Worm (Caenorhabditis elegans) whole organism, L4/young adult: ENCODE results near the gene col-173.
"Not testable (repeated sequence)": the region's sequence is repeated elsewhere in the genome, so short reads cannot be mapped to it uniquely, and the experiment has no call there.

ENCODE experiments used
- W03F9.2 ChIP-seq: fragments of 150-350 bp; optimal IDR thresholded peaks from 2 replicates; lab custom pipeline; 2014; ENCODE audit warnings: missing biosample characterization, missing genetic modification characterization
- dao-5 ChIP-seq: sonication (generic microtip); optimal IDR thresholded peaks from 2 replicates; lab custom pipeline; 2016; ENCODE audit warnings: missing genotype, missing genetic modification characterization, moderate library complexity, missing compliant biosample characterization
- him-1 ChIP-seq: sonication (generic microtip); optimal IDR thresholded peaks from 2 replicates; lab custom pipeline; 2016; ENCODE audit warnings: missing genotype, missing genetic modification reagents, missing genetic modification characterization, missing compliant biosample characterization

col-173 gene

DNA sequence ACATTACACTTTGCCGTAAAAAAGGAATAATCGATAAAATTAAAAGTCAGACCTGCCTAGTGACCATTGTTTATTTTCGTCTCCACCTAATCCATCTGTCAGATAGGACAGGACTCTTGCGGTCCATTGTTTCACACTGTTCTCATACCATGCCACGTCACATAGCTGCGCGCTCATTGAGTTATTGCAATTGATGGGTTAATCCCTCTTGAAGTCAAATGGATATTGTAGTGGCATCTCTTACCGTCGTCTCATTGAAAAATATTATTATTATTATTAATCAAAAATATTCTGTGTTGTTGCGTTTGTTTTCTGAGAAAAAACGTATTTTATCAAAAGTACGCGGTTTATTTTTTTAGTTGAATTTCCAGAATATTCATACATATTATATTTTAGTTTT lies 10.9 kb upstream of the col-173 start:
- TF ChIP-seq him-1 (tag; lab: Kevin White, UChicago) (no peak), W03F9.2 (tag; lab: Kevin White, UChicago) (no peak), dao-5 (tag; lab: Kevin White, UChicago) (no peak)

DNA sequence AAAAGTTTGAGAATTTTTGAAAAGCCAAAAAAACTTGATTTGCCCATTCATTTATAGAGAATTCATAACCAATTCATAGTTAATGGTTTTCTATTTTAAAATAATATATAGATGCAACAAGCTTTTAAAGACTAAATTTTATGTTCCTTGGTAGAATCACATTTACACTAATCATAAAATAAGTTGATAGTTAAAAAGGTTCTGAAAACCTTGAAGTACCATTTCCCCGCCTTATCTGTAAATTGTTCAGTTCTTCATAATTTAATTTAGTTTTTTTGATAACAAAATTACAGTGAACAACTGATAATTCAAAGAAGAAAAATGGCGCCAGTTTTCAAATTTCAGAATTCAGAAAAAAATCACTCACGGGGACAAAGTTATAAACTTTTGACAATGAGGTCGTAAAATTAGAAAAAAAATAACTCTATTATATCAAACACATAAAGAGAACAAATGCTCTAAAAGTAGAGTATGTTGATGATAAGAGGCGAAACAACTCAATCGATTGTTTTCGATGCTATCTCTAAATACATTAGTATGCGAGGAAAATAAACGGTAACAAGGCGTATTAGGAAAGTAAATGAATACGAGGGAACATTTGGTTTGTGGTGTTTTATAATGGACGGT lies 8.0 kb upstream of the col-173 start, which contains the start of gene F41C6.7:
Gene F41C6.7, minus strand, starts transcription at position 51 of the 627 bp plus-strand sequence.
- TF ChIP-seq W03F9.2 (tag; lab: Kevin White, UChicago) (no peak), dao-5 (tag; lab: Kevin White, UChicago) (no peak), him-1 (tag; lab: Kevin White, UChicago) (no peak)

DNA sequence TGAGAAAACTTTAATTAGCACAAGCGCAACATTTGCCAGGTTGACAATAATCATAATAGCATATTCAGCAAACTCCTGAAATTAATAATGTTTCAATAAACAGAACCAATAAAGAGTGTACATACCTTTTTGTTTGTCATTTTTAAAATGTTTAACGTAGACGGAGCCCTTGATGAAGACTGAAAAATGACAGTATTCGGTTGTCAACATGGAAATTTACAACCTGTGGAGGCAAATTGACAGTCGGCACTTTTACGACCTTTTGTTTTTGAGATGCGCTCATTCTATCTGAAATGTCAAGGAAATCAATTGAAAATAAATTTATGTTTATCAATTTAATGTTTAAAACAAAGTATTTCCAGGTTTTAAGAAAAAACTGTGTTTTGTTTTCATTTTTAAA lies 7.1 kb upstream of the col-173 start:
- no peak for TF ChIP-seq dao-5 (tag; lab: Kevin White, UChicago)
- TF ChIP-seq him-1 (tag; lab: Kevin White, UChicago), result no peak
- no peak for TF ChIP-seq W03F9.2 (tag; lab: Kevin White, UChicago)

DNA sequence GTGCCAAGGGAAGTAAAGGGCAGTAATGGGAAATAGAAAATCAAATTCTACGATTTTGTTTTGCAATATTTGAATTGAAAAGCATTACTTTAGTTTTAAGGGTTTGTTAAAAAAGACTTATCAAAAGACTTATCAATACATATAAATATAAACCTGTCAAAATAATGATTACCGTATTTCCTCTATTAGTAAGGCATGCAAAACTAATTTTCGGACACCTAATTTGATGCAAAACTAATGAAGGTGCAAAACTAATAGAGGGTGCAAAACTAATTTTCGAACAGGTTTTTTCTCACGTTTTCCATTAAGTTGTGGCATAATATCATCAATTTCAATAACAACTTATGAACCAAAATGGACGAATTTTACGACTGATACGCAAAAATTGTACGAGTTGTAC lies 4.5 kb upstream of the col-173 start, which contains the start of gene F41C6.6:
Gene F41C6.6, minus strand, starts transcription at position 101 of the 400 bp plus-strand sequence.
- not testable (repeated sequence) for TF ChIP-seq dao-5, him-1, W03F9.2 (tag; lab: Kevin White, UChicago)

DNA sequence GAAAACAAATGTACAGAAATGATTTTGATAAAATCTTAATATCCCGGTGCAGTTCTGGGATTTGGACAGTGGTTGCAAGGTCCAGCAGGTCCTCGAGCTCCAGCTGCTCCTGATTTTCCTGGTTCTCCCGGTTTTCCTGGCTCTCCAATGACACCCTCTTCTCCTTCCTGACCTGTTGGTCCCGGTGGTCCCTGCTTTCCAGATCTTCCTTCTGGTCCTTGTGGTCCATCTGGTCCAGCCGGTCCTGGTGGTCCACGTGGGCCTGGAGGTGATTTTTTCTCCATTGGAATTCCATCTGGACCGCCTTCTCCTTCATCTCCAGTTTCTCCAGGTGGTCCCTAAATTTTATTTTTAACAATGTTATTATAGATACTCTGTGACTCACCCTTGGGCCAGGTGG lies 2.1 kb downstream of the col-173 start:
- TF ChIP-seq W03F9.2 (tag; lab: Kevin White, UChicago) (no peak), dao-5 (tag; lab: Kevin White, UChicago) (no peak), him-1 (tag; lab: Kevin White, UChicago) (no peak)

DNA sequence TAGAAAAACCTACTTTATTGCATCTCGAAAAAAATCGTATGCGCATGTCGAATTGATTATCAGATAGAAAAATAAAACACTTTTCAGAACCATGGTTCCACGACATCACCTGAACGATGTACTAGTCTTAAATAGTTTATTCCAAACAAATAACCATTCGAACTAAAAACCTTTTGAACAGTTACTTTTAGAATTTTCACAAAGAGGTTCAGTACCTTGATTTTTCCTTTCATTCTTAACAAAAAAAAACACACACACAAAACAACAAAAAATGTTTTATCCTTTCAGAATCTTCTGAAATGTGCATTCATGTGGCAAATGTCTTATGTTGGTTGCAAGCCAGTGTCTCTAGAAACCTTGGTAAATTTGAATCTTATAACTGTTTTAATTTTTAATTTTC lies 2.6 kb downstream of the col-173 start, which contains the start of gene F41C6.4:
Gene F41C6.4, minus strand, starts transcription at position 101 of the 400 bp plus-strand sequence.
- TF ChIP-seq dao-5 (tag; lab: Kevin White, UChicago) (no peak), him-1 (tag; lab: Kevin White, UChicago) (no peak), W03F9.2 (tag; lab: Kevin White, UChicago) (no peak)

DNA sequence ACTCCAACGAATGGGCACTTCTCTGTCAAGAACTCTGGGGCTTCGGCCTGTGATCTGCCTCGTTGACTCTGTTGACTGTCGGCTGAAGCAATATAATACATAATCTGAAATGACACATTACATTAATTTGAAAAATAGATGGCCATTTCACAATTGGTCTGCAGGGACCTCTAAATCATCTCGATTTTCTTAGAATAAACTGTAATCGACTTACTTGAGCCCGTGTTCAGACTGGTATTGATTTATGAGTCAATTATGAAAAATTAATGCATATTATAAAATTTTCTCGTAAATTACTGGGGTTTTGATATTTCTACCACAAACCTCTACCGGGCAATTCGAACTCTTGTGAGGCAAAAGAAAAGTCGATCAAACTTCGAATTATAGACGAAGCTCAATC lies 8.7 kb downstream of the col-173 start, which contains the start of gene C53B7.6:
Gene C53B7.6, minus strand, starts transcription at position 101 of the 400 bp plus-strand sequence.
- TF ChIP-seq dao-5, W03F9.2, him-1 (tag; lab: Kevin White, UChicago): not testable (repeated sequence)

DNA sequence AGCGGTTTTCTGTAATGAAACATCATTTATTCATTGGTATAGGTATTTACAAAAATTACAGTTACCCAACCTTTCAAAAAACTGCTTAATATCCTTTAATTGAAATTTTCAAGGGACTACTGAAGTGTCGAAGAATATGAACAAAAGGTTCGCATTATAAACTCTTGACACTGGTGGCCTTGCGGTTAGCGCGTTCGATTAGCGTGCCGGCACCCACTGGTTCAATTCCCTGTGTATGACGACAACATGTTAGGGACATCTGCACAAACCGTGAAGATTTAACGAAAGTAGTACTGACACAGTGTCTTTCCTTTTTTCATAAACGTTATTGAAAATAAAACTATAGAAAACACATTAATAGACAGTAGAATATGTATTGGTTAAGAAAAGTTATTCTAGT lies 9.6 kb downstream of the col-173 start:
- TF ChIP-seq dao-5 (tag; lab: Kevin White, UChicago) (peak; percentile 85), him-1 (tag; lab: Kevin White, UChicago) (no peak), W03F9.2 (tag; lab: Kevin White, UChicago) (peak; percentile 47)

DNA sequence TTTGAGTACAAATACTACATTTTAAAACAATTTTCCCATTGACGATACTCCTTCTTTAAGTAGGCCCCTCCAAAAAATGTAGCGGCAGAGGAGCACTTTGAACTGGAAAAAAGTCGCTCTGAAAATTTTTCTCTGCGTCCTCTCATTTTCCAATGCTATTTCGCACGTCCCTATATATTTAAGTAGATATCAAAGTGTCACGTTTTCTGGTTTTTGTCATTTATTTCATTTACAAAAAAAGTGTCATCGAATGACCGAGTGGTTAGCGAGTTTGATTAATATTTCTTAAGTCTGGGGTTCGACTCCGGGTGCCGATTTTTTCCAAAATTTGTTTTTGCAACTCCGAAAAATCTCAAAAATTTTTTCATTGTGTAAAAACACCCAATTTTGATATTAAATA lies 10.4 kb downstream of the col-173 start:
- TF ChIP-seq W03F9.2 (tag; lab: Kevin White, UChicago) (no peak), him-1 (tag; lab: Kevin White, UChicago) (no peak), dao-5 (tag; lab: Kevin White, UChicago) (no peak)

DNA sequence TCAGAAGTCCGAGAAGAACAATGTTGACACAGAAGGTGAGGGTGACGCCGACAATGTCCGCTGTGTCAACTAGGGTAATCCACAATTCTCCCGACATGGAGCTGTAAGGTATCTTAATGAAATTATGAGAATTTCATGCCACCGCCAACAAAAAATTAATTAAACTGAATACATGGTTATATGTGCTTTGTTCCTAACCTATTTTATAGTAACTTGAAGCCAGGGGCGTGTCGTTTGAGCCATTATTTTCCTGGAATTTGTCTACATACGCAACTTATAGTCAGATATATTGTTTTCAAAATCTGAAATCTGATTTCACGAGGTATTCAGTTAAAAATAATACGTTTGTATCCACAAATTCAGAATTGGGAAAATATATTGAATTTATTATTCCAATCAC lies 11.5 kb downstream of the col-173 start, which contains the start of gene odr-10:
Gene odr-10, minus strand, starts transcription at position 101 of the 400 bp plus-strand sequence.
- TF ChIP-seq W03F9.2 (tag; lab: Kevin White, UChicago) (no peak), dao-5 (tag; lab: Kevin White, UChicago) (no peak), him-1 (tag; lab: Kevin White, UChicago) (no peak)

DNA sequence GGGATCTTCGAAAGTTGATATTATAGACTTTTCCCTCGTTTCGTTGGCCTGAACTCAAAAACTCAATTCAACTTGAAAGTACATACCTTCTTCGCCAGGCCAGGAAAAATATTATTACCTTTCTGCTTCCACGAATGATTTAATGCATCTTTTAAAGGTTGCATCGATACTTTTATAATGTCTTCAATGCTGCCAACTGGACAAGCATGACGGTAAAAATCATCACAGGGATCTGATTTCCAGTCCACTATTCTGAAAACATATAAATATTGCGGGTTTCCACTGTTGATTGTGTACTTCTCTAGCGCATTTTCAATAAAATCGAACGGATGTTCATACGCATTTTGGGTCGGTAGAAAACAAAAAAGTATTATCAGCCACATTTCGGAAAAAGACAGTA lies 14.3 kb downstream of the col-173 start, which contains the start of gene nep-4:
Gene nep-4, minus strand, starts transcription at position 393 of the 400 bp plus-strand sequence.
- TF ChIP-seq him-1 (tag; lab: Kevin White, UChicago) (no peak), dao-5 (tag; lab: Kevin White, UChicago) (no peak), W03F9.2 (tag; lab: Kevin White, UChicago) (no peak)

DNA sequence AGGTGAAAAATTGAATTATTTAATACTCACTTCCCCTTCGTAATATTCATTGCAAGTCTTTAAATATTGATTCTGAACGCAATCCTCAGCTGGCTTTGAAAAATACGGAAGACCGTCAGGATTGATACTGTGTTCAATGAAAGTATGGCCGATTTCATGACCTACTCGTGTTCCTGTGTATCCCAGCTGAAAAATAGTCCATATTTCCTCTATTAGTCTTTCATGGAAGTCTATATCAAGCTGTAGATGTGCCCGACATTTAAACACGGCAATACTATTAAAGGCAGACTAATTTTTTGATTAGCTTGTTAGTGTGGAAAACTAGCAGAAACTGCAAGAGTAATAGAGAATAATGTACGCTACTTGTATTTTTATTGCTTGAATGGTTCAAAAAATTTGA lies 15.8 kb downstream of the col-173 start:
- TF ChIP-seq him-1 (tag; lab: Kevin White, UChicago) (no peak), dao-5 (tag; lab: Kevin White, UChicago) (no peak), W03F9.2 (tag; lab: Kevin White, UChicago) (no peak)

DNA sequence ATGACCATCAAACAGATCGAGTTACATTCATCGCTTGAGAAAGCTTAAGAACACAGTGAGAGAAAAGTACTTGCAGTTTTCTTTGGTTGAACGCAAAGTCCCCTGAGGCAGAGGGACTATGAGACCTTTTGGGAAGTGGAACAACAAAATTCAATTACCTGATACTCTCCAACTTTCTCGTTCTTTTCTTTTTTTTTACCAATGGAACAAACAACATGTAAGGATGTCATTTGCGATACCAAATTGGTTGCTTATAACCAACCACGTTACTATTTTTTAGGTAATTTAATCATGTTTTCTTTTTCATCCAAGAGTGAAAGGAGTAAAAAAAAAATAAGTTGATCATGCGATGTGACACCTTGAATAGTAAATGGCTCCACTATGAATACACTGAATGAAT lies 20.5 kb downstream of the col-173 start:
- TF ChIP-seq dao-5 (tag; lab: Kevin White, UChicago), result no peak
- no peak for TF ChIP-seq W03F9.2 (tag; lab: Kevin White, UChicago)
- no peak for TF ChIP-seq him-1 (tag; lab: Kevin White, UChicago)
